Worm (Caenorhabditis elegans): Measurements from ENCODE around the gene Y55F3AM.13.

- TF ChIP-seq K02D7.2 (tag; optimal IDR thresholded peaks at IDR 0.05), result no peak
- TF ChIP-seq pqm-1 (tag; optimal IDR thresholded peaks at IDR 0.05), result no peak
- no peak for TF ChIP-seq ama-1 (optimal IDR thresholded peaks at IDR 0.05)
Measured at ce11 chrIV:1104518-1104917, 48.4 kb upstream of the Y55F3AM.13 start, which contains the start of the genes C44B12.9 and C44B12.3.

Data from whole organism, late embryonic.